In the genomic region with DNA sequence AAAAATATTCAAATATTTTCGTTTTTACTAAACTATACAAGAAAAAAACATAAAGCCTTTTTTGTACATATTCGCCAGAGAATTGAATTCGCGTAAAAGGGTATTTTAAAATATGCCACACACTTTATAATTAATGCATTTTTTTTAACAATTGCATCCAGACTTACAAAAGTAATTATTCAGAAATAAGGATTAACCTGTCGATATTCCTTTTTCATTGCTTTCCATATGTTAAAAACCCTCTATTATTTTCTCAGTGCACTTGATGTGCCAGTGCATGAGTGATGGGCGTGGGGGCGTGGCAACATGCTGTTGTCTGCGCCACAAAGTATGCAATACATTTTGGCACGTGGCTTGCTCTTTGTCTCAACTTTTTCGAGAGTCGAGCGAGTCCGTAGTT, we compare ENCODE assay signal across 4 fruit fly cellular contexts.
TF ChIP-seq lines count a peak whose summit lies in the region.

No protein-coding gene starts in this region.

- TF ChIP-seq CTCF in whole organism, embryonic (GFP tag; optimal IDR thresholded peaks at IDR 0.05; lab: Kevin White, UChicago), result no peak

TF ChIP-seq in whole organism, embryonic, 481 proteins besides CTCF, POLR2A, EP300 and RAD21 (continues in another document):
- TF ChIP-seq Med (GFP tag; lab: Kevin White, UChicago), result peak; percentile 17
- TF ChIP-seq CG1603 (tag; optimal IDR thresholded peaks at IDR 0.05; lab: Kevin White, UChicago), result peak; percentile 54
- no peak for TF ChIP-seq CG7928 (GFP tag; optimal IDR thresholded peaks at IDR 0.05; lab: Kevin White, UChicago)
- TF ChIP-seq CG5953 (GFP tag; IDR thresholded peaks at IDR 0.05; lab: Robert Waterston, UW), result no peak
- TF ChIP-seq CG2120 (GFP tag; optimal IDR thresholded peaks at IDR 0.05; lab: Kevin White, UChicago), result no peak
- TF ChIP-seq row (GFP tag; IDR thresholded peaks at IDR 0.05; lab: Robert Waterston, UW), result no peak
- TF ChIP-seq CkIIα-i1 (GFP tag; IDR thresholded peaks at IDR 0.05; lab: Robert Waterston, UW), result no peak
- no peak for TF ChIP-seq CG9932 (GFP tag; IDR thresholded peaks at IDR 0.05; lab: Robert Waterston, UW)
- peak; percentile 34; the same call in 1 of the 2 replicates for TF ChIP-seq vvl (GFP tag; IDR thresholded peaks at IDR 0.05; lab: Robert Waterston, UW)
- TF ChIP-seq CG2712 (tag; optimal IDR thresholded peaks at IDR 0.05; lab: Kevin White, UChicago), result peak; percentile 27
- TF ChIP-seq crp (GFP tag; optimal IDR thresholded peaks at IDR 0.05; lab: Kevin White, UChicago), result no peak
- TF ChIP-seq cas (GFP tag; IDR thresholded peaks at IDR 0.05; lab: Robert Waterston, UW), result no peak
- TF ChIP-seq CG13287 (GFP tag; IDR thresholded peaks at IDR 0.05; lab: Robert Waterston, UW; ENCODE audit: partially characterized antibody), result no peak
- TF ChIP-seq fru (optimal IDR thresholded peaks at IDR 0.05; lab: Kevin White, UChicago), result no peak
- TF ChIP-seq otp (GFP tag; IDR thresholded peaks at IDR 0.05; lab: Robert Waterston, UW), result no peak
- TF ChIP-seq Hr3 (GFP tag; optimal IDR thresholded peaks at IDR 0.05; lab: Kevin White, UChicago), result peak; percentile 5
- TF ChIP-seq phol (tag; optimal IDR thresholded peaks at IDR 0.05; lab: Kevin White, UChicago), result peak; percentile 30
- TF ChIP-seq lab (GFP tag; optimal IDR thresholded peaks at IDR 0.05; lab: Kevin White, UChicago), result no peak
- TF ChIP-seq CG6765 (GFP tag; optimal IDR thresholded peaks at IDR 0.05; lab: Kevin White, UChicago), result no peak
- TF ChIP-seq lilli (GFP tag; optimal IDR thresholded peaks at IDR 0.05; lab: Kevin White, UChicago), result no peak
- TF ChIP-seq CG11504 (tag; optimal IDR thresholded peaks at IDR 0.05; lab: Kevin White, UChicago), result peak; percentile 13
- TF ChIP-seq Jarid2 (GFP tag; optimal IDR thresholded peaks at IDR 0.05; lab: Kevin White, UChicago), result no peak
- no peak for TF ChIP-seq lmd (GFP tag; IDR thresholded peaks at IDR 0.05; lab: Robert Waterston, UW)

TF ChIP-seq in whole organism, prepupa, 60 proteins besides CTCF, POLR2A, EP300 and RAD21 (continues in another document):
- TF ChIP-seq Sox102F (GFP tag; optimal IDR thresholded peaks at IDR 0.05; lab: Kevin White, UChicago) (peak; percentile 67), fd59A (GFP tag; optimal IDR thresholded peaks at IDR 0.05; lab: Kevin White, UChicago) (no peak), Eip93F (GFP tag; optimal IDR thresholded peaks at IDR 0.05; lab: Kevin White, UChicago) (no peak), CG10631 (GFP tag; optimal IDR thresholded peaks at IDR 0.05; lab: Kevin White, UChicago) (peak; percentile 61), dsx (GFP tag; optimal IDR thresholded peaks at IDR 0.05; lab: Kevin White, UChicago; ENCODE audit: poor library complexity, severe bottlenecking) (peak; percentile 21), Ets96B (tag; optimal IDR thresholded peaks at IDR 0.05; lab: Kevin White, UChicago) (peak; percentile 42), Ets21C (GFP tag; optimal IDR thresholded peaks at IDR 0.05; lab: Kevin White, UChicago) (peak; percentile 39), CG10669 (GFP tag; optimal IDR thresholded peaks at IDR 0.05; lab: Kevin White, UChicago) (peak; percentile 48), CG8319 (GFP tag; optimal IDR thresholded peaks at IDR 0.05; lab: Kevin White, UChicago) (peak; percentile 48), CG6163 (GFP tag; IDR thresholded peaks at IDR 0.05; lab: Robert Waterston, UW) (peak; percentile 67), CG6276 (GFP tag; optimal IDR thresholded peaks at IDR 0.05; lab: Kevin White, UChicago) (peak; percentile 28), Lpt (GFP tag; optimal IDR thresholded peaks at IDR 0.05; lab: Kevin White, UChicago) (peak; percentile 52), ss (GFP tag; optimal IDR thresholded peaks at IDR 0.05; lab: Kevin White, UChicago) (peak in 1 of 2 experiments; percentile 3), salr (GFP tag; optimal IDR thresholded peaks at IDR 0.05; lab: Kevin White, UChicago) (peak in 1 of 2 experiments; percentile 56), Sox15 (GFP tag; optimal IDR thresholded peaks at IDR 0.05; lab: Kevin White, UChicago) (peak; percentile 34), CG11902 (GFP tag; optimal IDR thresholded peaks at IDR 0.05; lab: Kevin White, UChicago) (peak; percentile 59), CG15336 (GFP tag; IDR thresholded peaks at IDR 0.05; lab: Robert Waterston, UW) (peak; percentile 75), dac (GFP tag; optimal IDR thresholded peaks at IDR 0.05; lab: Kevin White, UChicago) (peak; percentile 33), Hr4 (GFP tag; optimal IDR thresholded peaks at IDR 0.05; lab: Kevin White, UChicago) (peak; percentile 82), CG34406 (GFP tag; optimal IDR thresholded peaks at IDR 0.05; lab: Kevin White, UChicago) (peak; percentile 60), CG32006 (GFP tag; optimal IDR thresholded peaks at IDR 0.05; lab: Kevin White, UChicago) (peak; percentile 78)

TF ChIP-seq in whole organism, pupa, 21 proteins besides CTCF, POLR2A, EP300 and RAD21:
- TF ChIP-seq CG34367 (tag; optimal IDR thresholded peaks at IDR 0.05; lab: Kevin White, UChicago) (peak; percentile 25), CG32121 (GFP tag; IDR thresholded peaks at IDR 0.05; lab: Robert Waterston, UW) (peak; percentile 58), Snoo (tag; optimal IDR thresholded peaks at IDR 0.05; lab: Kevin White, UChicago) (peak; percentile 51), CG17806 (tag; optimal IDR thresholded peaks at IDR 0.05; lab: Kevin White, UChicago) (peak; percentile 61), Pif1A (GFP tag; optimal IDR thresholded peaks at IDR 0.05; lab: Kevin White, UChicago) (peak; percentile 59), CG8301 (tag; optimal IDR thresholded peaks at IDR 0.05; lab: Kevin White, UChicago) (peak; percentile 50), Pif1B (GFP tag; optimal IDR thresholded peaks at IDR 0.05; lab: Kevin White, UChicago) (peak; percentile 40), CG15710 (tag; optimal IDR thresholded peaks at IDR 0.05; lab: Kevin White, UChicago) (peak; percentile 39), rn (GFP tag; IDR thresholded peaks at IDR 0.05; lab: Robert Waterston, UW) (no peak), gl (tag; optimal IDR thresholded peaks at IDR 0.05; lab: Kevin White, UChicago) (no peak), CG13204 (GFP tag; optimal IDR thresholded peaks at IDR 0.05; lab: Kevin White, UChicago) (no peak), CG14655 (GFP tag; optimal IDR thresholded peaks at IDR 0.05; lab: Kevin White, UChicago) (peak; percentile 62), CG8159 (tag; optimal IDR thresholded peaks at IDR 0.05; lab: Kevin White, UChicago) (peak; percentile 45), CG10348 (GFP tag; IDR thresholded peaks at IDR 0.05; lab: Robert Waterston, UW) (no peak), CG4496 (GFP tag; IDR thresholded peaks at IDR 0.05; lab: Robert Waterston, UW) (peak; percentile 31; the same call in 1 of the 3 replicates), CG9948 (tag; optimal IDR thresholded peaks at IDR 0.05; lab: Kevin White, UChicago) (peak; percentile 52), D1 (tag; optimal IDR thresholded peaks at IDR 0.05; lab: Kevin White, UChicago) (peak; percentile 47), EcR (GFP tag; optimal IDR thresholded peaks at IDR 0.05; lab: Kevin White, UChicago) (no peak), fd96Ca (GFP tag; IDR thresholded peaks at IDR 0.05; lab: Robert Waterston, UW) (no peak), CG12605 (GFP tag; IDR thresholded peaks at IDR 0.05; lab: Robert Waterston, UW) (peak; percentile 11; the same call in 1 of the 2 replicates), Ets98B (GFP tag; IDR thresholded peaks at IDR 0.05; lab: Robert Waterston, UW) (0 out of 2 replicates have a peak, but pooled peaks have one; percentile 12)
TF ChIP-seq in whole organism, pupa: peak in this region for 15.

TF ChIP-seq in whole organism, wandering third instar larva, 38 proteins besides CTCF, POLR2A, EP300 and RAD21 (continues in another document):
- TF ChIP-seq Rel (GFP tag; optimal IDR thresholded peaks at IDR 0.05; lab: Kevin White, UChicago) (no peak), Rel (tag; optimal IDR thresholded peaks at IDR 0.05; lab: Kevin White, UChicago) (no peak), Myc (optimal IDR thresholded peaks at IDR 0.05; lab: Kevin White, UChicago) (no peak), brk (GFP tag; optimal IDR thresholded peaks at IDR 0.05; lab: Kevin White, UChicago) (no peak), Vsx2 (GFP tag; optimal IDR thresholded peaks at IDR 0.05; lab: Kevin White, UChicago; ENCODE audit: partially characterized antibody) (no peak), CG9705 (GFP tag; optimal IDR thresholded peaks at IDR 0.05; lab: Kevin White, UChicago) (no peak), usp (GFP tag; optimal IDR thresholded peaks at IDR 0.05; lab: Kevin White, UChicago) (no peak), lola (GFP tag; optimal IDR thresholded peaks at IDR 0.05; lab: Kevin White, UChicago) (no peak), Hr83 (GFP tag; optimal IDR thresholded peaks at IDR 0.05; lab: Kevin White, UChicago; ENCODE audit: poor library complexity, severe bottlenecking) (no peak), N (GFP tag; optimal IDR thresholded peaks at IDR 0.05; lab: Kevin White, UChicago) (no peak), psq (GFP tag; optimal IDR thresholded peaks at IDR 0.05; lab: Kevin White, UChicago) (peak; percentile 24), OdsH (GFP tag; optimal IDR thresholded peaks at IDR 0.05; lab: Kevin White, UChicago) (peak; percentile 35), CrebA (GFP tag; optimal IDR thresholded peaks at IDR 0.05; lab: Kevin White, UChicago; ENCODE audit: borderline replicate concordance) (no peak), Hnf4 (GFP tag; optimal IDR thresholded peaks at IDR 0.05; lab: Kevin White, UChicago) (peak; percentile 26), woc (GFP tag; optimal IDR thresholded peaks at IDR 0.05; lab: Kevin White, UChicago) (no peak), dmrt93B (GFP tag; optimal IDR thresholded peaks at IDR 0.05; lab: Kevin White, UChicago) (no peak), h (GFP tag; optimal IDR thresholded peaks at IDR 0.05; lab: Kevin White, UChicago) (peak; percentile 52), ey (GFP tag; optimal IDR thresholded peaks at IDR 0.05; lab: Kevin White, UChicago) (peak; percentile 48), fru (GFP tag; optimal IDR thresholded peaks at IDR 0.05; lab: Kevin White, UChicago) (peak; percentile 54), GATAd (GFP tag; optimal IDR thresholded peaks at IDR 0.05; lab: Kevin White, UChicago) (no peak), sage (GFP tag; optimal IDR thresholded peaks at IDR 0.05; lab: Kevin White, UChicago) (no peak), dl (GFP tag; optimal IDR thresholded peaks at IDR 0.05; lab: Kevin White, UChicago; ENCODE audit: insufficient read depth in 1 of 2, partially characterized antibody in 2 of 2) (no peak), jim (GFP tag; optimal IDR thresholded peaks at IDR 0.05; lab: Kevin White, UChicago) (no peak), Abd-B (GFP tag; optimal IDR thresholded peaks at IDR 0.05; lab: Kevin White, UChicago) (no peak), Dfd (GFP tag; optimal IDR thresholded peaks at IDR 0.05; lab: Kevin White, UChicago) (no peak), br (GFP tag; optimal IDR thresholded peaks at IDR 0.05; lab: Kevin White, UChicago) (no peak), Sp1 (GFP tag; optimal IDR thresholded peaks at IDR 0.05; lab: Kevin White, UChicago) (peak; percentile 21), pan (optimal IDR thresholded peaks at IDR 0.05; lab: Kevin White, UChicago) (no peak), Dif (GFP tag; optimal IDR thresholded peaks at IDR 0.05; lab: Kevin White, UChicago; ENCODE audit: partially characterized antibody) (no peak)
